Worm (Caenorhabditis elegans) whole organism, late embryonic: ENCODE measurements around the gene ceh-18.
A peak's percentile ranks its signal among the peaks of the same experiment; 100 is the strongest.

Source experiments
- C38D4.7 ChIP-seq: fragments of 200-800 bp; sonication (Bioruptor generic); optimal IDR thresholded peaks from 2 replicates; lab custom pipeline; 2018; ENCODE audit warnings: mild to moderate bottlenecking, missing genetic modification characterization, moderate library complexity, missing compliant biosample characterization
- K09A11.1 ChIP-seq: sonication (generic microtip); optimal IDR thresholded peaks from 2 replicates; lab custom pipeline; 2017; ENCODE audit warnings: antibody characterized with exemption, mild to moderate bottlenecking, missing genetic modification characterization, missing compliant biosample characterization; ENCODE audit not compliant: insufficient read depth
- Y22D7AL.16 ChIP-seq: sonication (generic microtip); optimal IDR thresholded peaks from 2 replicates; lab custom pipeline; 2016; ENCODE audit warnings: missing genetic modification characterization, missing compliant biosample characterization
- ahr-1 ChIP-seq: sonication (generic microtip); optimal IDR thresholded peaks from 2 replicates; lab custom pipeline; 2016; ENCODE audit warnings: missing genetic modification characterization, missing compliant biosample characterization
- ama-1 ChIP-seq: fragments of 150-350 bp; optimal IDR thresholded peaks from 2 replicates; lab custom pipeline; 2014
- ceh-19 ChIP-seq: fragments of 200-800 bp; sonication (Bioruptor generic); optimal IDR thresholded peaks from 2 replicates; lab custom pipeline; 2018; ENCODE audit warnings: mild to moderate bottlenecking, missing genetic modification characterization, missing compliant biosample characterization
- ceh-24 ChIP-seq: sonication (generic microtip); optimal IDR thresholded peaks from 2 replicates; lab custom pipeline; 2016; ENCODE audit warnings: mild to moderate bottlenecking, missing genetic modification characterization, missing compliant biosample characterization
- ceh-30 ChIP-seq: fragments of 150-350 bp; optimal IDR thresholded peaks from 2 replicates; lab custom pipeline; 2014; ENCODE audit warnings: missing biosample characterization, missing genetic modification characterization
- ceh-31 ChIP-seq: sonication (generic microtip); optimal IDR thresholded peaks from 2 replicates; lab custom pipeline; 2016; ENCODE audit warnings: missing genetic modification characterization, missing compliant biosample characterization
- ceh-34 ChIP-seq: sonication (generic microtip); optimal IDR thresholded peaks from 2 replicates; lab custom pipeline; 2016; ENCODE audit warnings: mild to moderate bottlenecking, missing genetic modification characterization, missing compliant biosample characterization
- ceh-48 ChIP-seq: sonication (generic microtip); optimal IDR thresholded peaks from 2 replicates; lab custom pipeline; 2016; ENCODE audit warnings: missing genetic modification characterization, inconsistent platforms, missing compliant biosample characterization
- ceh-6 ChIP-seq: fragments of 200-800 bp; sonication (Bioruptor generic); optimal IDR thresholded peaks from 2 replicates; lab custom pipeline; 2018; ENCODE audit warnings: mild to moderate bottlenecking, missing genetic modification characterization, missing compliant biosample characterization
- ceh-9 ChIP-seq: sonication (generic microtip); optimal IDR thresholded peaks from 2 replicates; lab custom pipeline; 2016; ENCODE audit warnings: mild to moderate bottlenecking, missing genetic modification characterization, inconsistent platforms, missing compliant biosample characterization
- elt-2 ChIP-seq: sonication (generic microtip); optimal IDR thresholded peaks from 2 replicates; lab custom pipeline; 2016; ENCODE audit warnings: missing genetic modification reagents, missing genetic modification characterization, missing compliant biosample characterization
- ets-4 ChIP-seq: sonication (generic microtip); optimal IDR thresholded peaks from 2 replicates; lab custom pipeline; 2016; ENCODE audit warnings: missing genetic modification characterization, missing compliant biosample characterization
- fkh-10 ChIP-seq: fragments of 150-350 bp; optimal IDR thresholded peaks from 2 replicates; lab custom pipeline; 2014; ENCODE audit warnings: missing biosample characterization, missing genetic modification reagents, missing genetic modification characterization
- fkh-6 ChIP-seq: sonication (generic microtip); optimal IDR thresholded peaks from 2 replicates; lab custom pipeline; 2016; ENCODE audit warnings: missing genetic modification characterization, missing compliant biosample characterization
- hlh-13 ChIP-seq: fragments of 200-800 bp; sonication (Bioruptor generic); optimal IDR thresholded peaks from 2 replicates; lab custom pipeline; 2018; ENCODE audit warnings: mild to moderate bottlenecking, missing genetic modification characterization, missing compliant biosample characterization
- hlh-15 ChIP-seq: sonication (generic microtip); optimal IDR thresholded peaks from 2 replicates; lab custom pipeline; 2016; ENCODE audit warnings: missing genetic modification characterization, missing compliant biosample characterization
- lin-11 ChIP-seq: fragments of 200-800 bp; sonication (Bioruptor generic); optimal IDR thresholded peaks from 2 replicates; lab custom pipeline; 2018; ENCODE audit warnings: mild to moderate bottlenecking, missing genetic modification characterization, missing compliant biosample characterization
- madf-2 ChIP-seq: sonication (generic microtip); optimal IDR thresholded peaks from 2 replicates; lab custom pipeline; 2017; ENCODE audit warnings: missing genetic modification characterization, missing compliant biosample characterization
- mec-3 ChIP-seq: sonication (generic microtip); optimal IDR thresholded peaks from 2 replicates; lab custom pipeline; 2016; ENCODE audit warnings: borderline replicate concordance, missing genetic modification characterization, missing compliant biosample characterization
- nfya-1 ChIP-seq: sonication (generic microtip); optimal IDR thresholded peaks from 2 replicates; lab custom pipeline; 2017; ENCODE audit warnings: missing genetic modification characterization, mild to moderate bottlenecking, missing compliant biosample characterization, antibody characterized with exemption, moderate library complexity
- npax-4 ChIP-seq: sonication (generic microtip); optimal IDR thresholded peaks from 2 replicates; lab custom pipeline; 2016; ENCODE audit warnings: missing genetic modification characterization, missing compliant biosample characterization
- odd-2 ChIP-seq: sonication (generic microtip); optimal IDR thresholded peaks from 2 replicates; lab custom pipeline; 2017; ENCODE audit warnings: antibody characterized with exemption, mild to moderate bottlenecking, missing genetic modification characterization, missing compliant biosample characterization
- pag-3 ChIP-seq: sonication (generic microtip); optimal IDR thresholded peaks from 2 replicates; lab custom pipeline; 2016; ENCODE audit warnings: missing compliant biosample characterization, missing genetic modification characterization, borderline replicate concordance
- pha-4 ChIP-seq: fragments of 150-350 bp; optimal IDR thresholded peaks from 2 replicates; lab custom pipeline; 2018; ENCODE audit warnings: missing biosample characterization, missing genetic modification reagents, missing genetic modification characterization
- ref-2 ChIP-seq: sonication (generic microtip); optimal IDR thresholded peaks from 2 replicates; lab custom pipeline; 2016; ENCODE audit warnings: missing genetic modification characterization, missing compliant biosample characterization
- sdc-2 ChIP-seq: sonication (generic microtip); optimal IDR thresholded peaks from 2 replicates; lab custom pipeline; 2016; ENCODE audit warnings: missing genotype, missing genetic modification characterization, missing compliant biosample characterization
- sox-2 ChIP-seq: fragments of 200-800 bp; sonication (Bioruptor generic); IDR thresholded peaks from 2 replicates; pipeline ENCODE4 v1.3.6; 2022; ENCODE audit warnings: missing genetic modification reagents, missing genetic modification characterization, missing compliant biosample characterization
- tbx-2 ChIP-seq: sonication (generic microtip); optimal IDR thresholded peaks from 2 replicates; lab custom pipeline; 2016; ENCODE audit warnings: missing genetic modification characterization, missing compliant biosample characterization
- tbx-7 ChIP-seq: sonication (generic microtip); optimal IDR thresholded peaks from 2 replicates; lab custom pipeline; 2016; ENCODE audit warnings: missing genotype, missing genetic modification characterization, missing compliant biosample characterization
- ttx-3 ChIP-seq: sonication (generic microtip); optimal IDR thresholded peaks from 2 replicates; lab custom pipeline; 2016; ENCODE audit warnings: missing genetic modification reagents, missing genetic modification characterization, missing compliant biosample characterization
- unc-42 ChIP-seq: sonication (generic microtip); optimal IDR thresholded peaks from 2 replicates; lab custom pipeline; 2016; ENCODE audit warnings: missing genotype, missing genetic modification characterization, missing compliant biosample characterization
- unc-55 ChIP-seq: sonication (generic microtip); optimal IDR thresholded peaks from 2 replicates; lab custom pipeline; 2017; ENCODE audit warnings: missing biosample characterization, missing genetic modification reagents, missing genetic modification characterization
- unc-86 ChIP-seq: sonication (generic microtip); optimal IDR thresholded peaks from 2 replicates; lab custom pipeline; 2016; ENCODE audit warnings: missing genetic modification characterization, missing compliant biosample characterization
- zip-5 ChIP-seq: sonication (generic microtip); optimal IDR thresholded peaks from 2 replicates; lab custom pipeline; 2016; ENCODE audit warnings: missing genetic modification characterization, missing compliant biosample characterization
- ztf-16 ChIP-seq: sonication (generic microtip); optimal IDR thresholded peaks from 2 replicates; lab custom pipeline; 2017; ENCODE audit warnings: missing genetic modification characterization, missing compliant biosample characterization

The ceh-18 gene

ce11 chrX:3802743-3803142 lies 54.9 kb downstream of the ceh-18 start:
- TF ChIP-seq ceh-48, result peak; percentile 95
- TF ChIP-seq ceh-31 (tag; lab: Kevin White, UChicago), result peak; percentile 21
- TF ChIP-seq ref-2 (tag; lab: Kevin White, UChicago), result peak; percentile 13
- TF ChIP-seq ceh-34 (tag; lab: Kevin White, UChicago), result peak; percentile 28
- peak; percentile 2 for TF ChIP-seq nfya-1
- peak; percentile 1 for TF ChIP-seq sdc-2 (tag; lab: Kevin White, UChicago)
- TF ChIP-seq odd-2, result no peak
- TF ChIP-seq unc-42 (tag; lab: Kevin White, UChicago), result peak; percentile 53
- no peak for TF ChIP-seq K09A11.1 (tag; lab: Kevin White, UChicago)
- no peak for TF ChIP-seq ceh-24
- TF ChIP-seq mec-3 (tag; lab: Kevin White, UChicago), result peak; percentile 8
- TF ChIP-seq, all 69 proteins: peak for 8

- no peak for TF ChIP-seq ceh-9
- no peak for TF ChIP-seq fkh-10 (GFP tag; lab: Kevin White, UChicago)
- TF ChIP-seq ahr-1 (tag; lab: Kevin White, UChicago), result no peak
- no peak for TF ChIP-seq npax-4 (tag; lab: Kevin White, UChicago)
- no peak for TF ChIP-seq odd-2
- TF ChIP-seq ets-4, result no peak
- TF ChIP-seq madf-2 (tag; lab: Kevin White, UChicago), result no peak
Measured at ce11 chrX:3798288-3798687, 59.3 kb downstream of the ceh-18 start.

ce11 chrX:3797882-3798281 lies 59.7 kb downstream of the ceh-18 start, which contains the start of gene abu-10:
Gene abu-10, plus strand, starts transcription at chrX:3798182.
- no peak for TF ChIP-seq ama-1 (lab: Kevin White, UChicago)
- TF ChIP-seq sox-2 (GFP tag; lab: Robert Waterston, UW), result no peak
- no peak for TF ChIP-seq unc-55 (GFP tag; lab: Kevin White, UChicago)
- no peak for TF ChIP-seq Y22D7AL.16
- no peak for TF ChIP-seq unc-86 (tag; lab: Kevin White, UChicago)
- no peak for TF ChIP-seq lin-11 (tag; lab: Kevin White, UChicago)
- TF ChIP-seq ceh-48, result no peak
- no peak for TF ChIP-seq nfya-1
- TF ChIP-seq ets-4, result no peak
- TF ChIP-seq ttx-3 (tag; lab: Kevin White, UChicago), result no peak
- no peak for TF ChIP-seq ceh-19 (GFP tag; lab: Kevin White, UChicago)
- TF ChIP-seq hlh-15 (tag; lab: Kevin White, UChicago), result no peak
- TF ChIP-seq tbx-7, result no peak
- no peak for TF ChIP-seq pha-4
- TF ChIP-seq tbx-2, result no peak

ce11 chrX:3795642-3796041 lies 62.0 kb downstream of the ceh-18 start, which contains the start of gene F35A5.5:
Gene F35A5.5, minus strand, starts transcription at chrX:3795742.
- TF ChIP-seq zip-5 (tag; lab: Kevin White, UChicago) (no peak), ceh-6 (GFP tag; lab: Kevin White, UChicago) (no peak), fkh-6 (no peak), Y22D7AL.16 (no peak), C38D4.7 (GFP tag; lab: Kevin White, UChicago) (no peak), ceh-30 (tag; lab: Kevin White, UChicago) (no peak), hlh-15 (tag; lab: Kevin White, UChicago) (no peak), sdc-2 (tag; lab: Kevin White, UChicago) (no peak), elt-2 (no peak), ceh-31 (tag; lab: Kevin White, UChicago) (no peak), hlh-13 (no peak), ztf-16 (no peak), pag-3 (tag; lab: Kevin White, UChicago) (no peak)
